Worm (Caenorhabditis elegans) whole organism, L2 larva: Measurements from ENCODE around the gene F41E6.5.
A peak's percentile ranks its signal among the peaks of the same experiment; 100 is the strongest.

ENCODE experiments used
- C34F6.9 ChIP-seq: fragments of 150-350 bp; optimal IDR thresholded peaks from 2 replicates; lab custom pipeline; 2014; ENCODE audit warnings: missing biosample characterization, missing genetic modification characterization
- F13H6.1 ChIP-seq: sonication (generic microtip); optimal IDR thresholded peaks from 2 replicates; lab custom pipeline; 2016; ENCODE audit warnings: missing genetic modification characterization, missing compliant biosample characterization
- R02D3.7 ChIP-seq: fragments of 150-350 bp; optimal IDR thresholded peaks from 2 replicates; lab custom pipeline; 2014; ENCODE audit warnings: missing biosample characterization, missing genetic modification characterization
- Y55F3AM.14 ChIP-seq: fragments of 200-800 bp; sonication (Bioruptor generic); optimal IDR thresholded peaks from 2 replicates; lab custom pipeline; 2018; ENCODE audit warnings: mild to moderate bottlenecking, missing genetic modification characterization, missing compliant biosample characterization
- ZK546.5 ChIP-seq: sonication (generic microtip); optimal IDR thresholded peaks from 2 replicates; lab custom pipeline; 2017; ENCODE audit warnings: missing biosample characterization, missing genetic modification characterization
- aly-2 ChIP-seq: fragments of 150-350 bp; optimal IDR thresholded peaks from 2 replicates; lab custom pipeline; 2014; ENCODE audit warnings: missing biosample characterization, missing genetic modification characterization
- ama-1 ChIP-seq: fragments of 150-350 bp; optimal IDR thresholded peaks from 2 replicates; lab custom pipeline; 2018; ENCODE audit warnings: inconsistent platforms
- blmp-1 ChIP-seq: sonication (generic microtip); optimal IDR thresholded peaks from 2 replicates; lab custom pipeline; 2017; ENCODE audit warnings: missing genetic modification characterization, mild to moderate bottlenecking, missing compliant biosample characterization, antibody characterized with exemption, moderate library complexity; ENCODE audit not compliant: insufficient read depth
- ceh-16 ChIP-seq: fragments of 150-350 bp; optimal IDR thresholded peaks from 2 replicates; lab custom pipeline; 2014; ENCODE audit warnings: missing biosample characterization, missing genetic modification characterization
- ceh-82 ChIP-seq: fragments of 150-350 bp; optimal IDR thresholded peaks from 2 replicates; lab custom pipeline; 2014; ENCODE audit warnings: missing biosample characterization, missing genetic modification characterization
- crh-2 ChIP-seq: sonication (generic microtip); optimal IDR thresholded peaks from 2 replicates; lab custom pipeline; 2017; ENCODE audit warnings: missing biosample characterization, missing genetic modification characterization
- dmd-4 ChIP-seq: sonication (generic microtip); optimal IDR thresholded peaks from 2 replicates; lab custom pipeline; 2017; ENCODE audit warnings: missing biosample characterization, missing genetic modification characterization
- egl-27 ChIP-seq: sonication (generic microtip); optimal IDR thresholded peaks from 3 replicates; lab custom pipeline; 2017; ENCODE audit warnings: missing biosample characterization, missing genetic modification reagents, missing genetic modification characterization
- elt-1 ChIP-seq: fragments of 150-350 bp; optimal IDR thresholded peaks from 2 replicates; lab custom pipeline; 2014; ENCODE audit warnings: missing biosample characterization, missing genetic modification characterization
- elt-3 ChIP-seq: sonication (generic microtip); optimal IDR thresholded peaks from 2 replicates; lab custom pipeline; 2017; ENCODE audit warnings: missing biosample characterization, missing genetic modification characterization
- fos-1 ChIP-seq: fragments of 150-350 bp; optimal IDR thresholded peaks from 2 replicates; lab custom pipeline; 2014; ENCODE audit warnings: missing biosample characterization, missing genetic modification characterization
- gmeb-1 ChIP-seq: fragments of 150-350 bp; optimal IDR thresholded peaks from 2 replicates; lab custom pipeline; 2014; ENCODE audit warnings: missing biosample characterization, missing genetic modification characterization
- lin-11 ChIP-seq: fragments of 150-350 bp; sonication (generic microtip); optimal IDR thresholded peaks from 2 replicates; lab custom pipeline; 2014; ENCODE audit warnings: missing biosample characterization, missing genetic modification characterization, inconsistent platforms, mixed read lengths
- lin-13 ChIP-seq: fragments of 150-350 bp; optimal IDR thresholded peaks from 2 replicates; lab custom pipeline; 2014; ENCODE audit warnings: missing biosample characterization, missing genetic modification reagents, missing genetic modification characterization
- lin-39 ChIP-seq: fragments of 150-350 bp; optimal IDR thresholded peaks from 2 replicates; lab custom pipeline; 2014; ENCODE audit warnings: missing biosample characterization, missing genetic modification reagents, missing genetic modification characterization
- lsy-2 ChIP-seq, 2 experiments: fragments of 150-350 bp in 1 of 2; sonication (generic microtip) in 1 of 2; optimal IDR thresholded peaks; 2 replicates each; lab custom pipeline; 2014 to 2017; ENCODE audit warnings: missing biosample characterization in 2 of 2, missing genetic modification characterization in 2 of 2
- mab-5 ChIP-seq: fragments of 150-350 bp; optimal IDR thresholded peaks from 2 replicates; lab custom pipeline; 2014; ENCODE audit warnings: missing biosample characterization, missing genetic modification characterization
- mbf-1 ChIP-seq: sonication (generic microtip); optimal IDR thresholded peaks from 2 replicates; lab custom pipeline; 2017; ENCODE audit warnings: missing biosample characterization, missing genetic modification characterization
- mdl-1 ChIP-seq, 2 experiments: fragments of 150-350 bp in 1 of 2; sonication (generic microtip) in 1 of 2; optimal IDR thresholded peaks; 2 replicates each; lab custom pipeline; 2017; ENCODE audit warnings: missing biosample characterization in 2 of 2, missing genetic modification characterization in 2 of 2
- nhr-10 ChIP-seq: sonication (generic microtip); optimal IDR thresholded peaks from 2 replicates; lab custom pipeline; 2017; ENCODE audit warnings: missing biosample characterization, missing genetic modification characterization
- nhr-11 ChIP-seq: fragments of 150-350 bp; optimal IDR thresholded peaks from 2 replicates; lab custom pipeline; 2014; ENCODE audit warnings: missing biosample characterization, missing genetic modification characterization
- nhr-129 ChIP-seq: fragments of 150-350 bp; optimal IDR thresholded peaks from 2 replicates; lab custom pipeline; 2014; ENCODE audit warnings: missing biosample characterization, missing genetic modification characterization
- nhr-21 ChIP-seq: fragments of 150-350 bp; optimal IDR thresholded peaks from 2 replicates; lab custom pipeline; 2014; ENCODE audit warnings: missing biosample characterization, missing genetic modification characterization
- nhr-23 ChIP-seq: fragments of 150-350 bp; optimal IDR thresholded peaks from 2 replicates; lab custom pipeline; 2014; ENCODE audit warnings: missing biosample characterization, missing genetic modification reagents, missing genetic modification characterization
- nhr-25 ChIP-seq: fragments of 150-350 bp; sonication (generic microtip); optimal IDR thresholded peaks from 3 replicates; lab custom pipeline; 2014; ENCODE audit warnings: missing biosample characterization, missing genetic modification characterization
- nhr-6 ChIP-seq: fragments of 150-350 bp; optimal IDR thresholded peaks from 2 replicates; lab custom pipeline; 2014; ENCODE audit warnings: missing biosample characterization, missing genetic modification characterization
- nhr-77 ChIP-seq: fragments of 150-350 bp; optimal IDR thresholded peaks from 2 replicates; lab custom pipeline; 2014; ENCODE audit warnings: missing biosample characterization, missing genetic modification characterization
- peb-1 ChIP-seq: fragments of 150-350 bp; optimal IDR thresholded peaks from 2 replicates; lab custom pipeline; 2014; ENCODE audit warnings: missing biosample characterization, missing genetic modification characterization
- sem-4 ChIP-seq: fragments of 150-350 bp; optimal IDR thresholded peaks from 2 replicates; lab custom pipeline; 2014; ENCODE audit warnings: missing biosample characterization, missing genetic modification reagents, missing genetic modification characterization
- skn-1 ChIP-seq: sonication (generic microtip); optimal IDR thresholded peaks from 2 replicates; lab custom pipeline; 2017; ENCODE audit warnings: missing biosample characterization, missing genetic modification characterization
- sma-3 ChIP-seq: sonication (generic microtip); optimal IDR thresholded peaks from 2 replicates; lab custom pipeline; 2016; ENCODE audit warnings: missing genetic modification reagents, missing genetic modification characterization, missing compliant biosample characterization
- sma-9 ChIP-seq, 2 experiments: fragments of 150-350 bp in 1 of 2; sonication (generic microtip) in 1 of 2; optimal IDR thresholded peaks; 2 replicates each; lab custom pipeline; 2014 to 2016; ENCODE audit warnings: missing genetic modification characterization in 2 of 2, mild to moderate bottlenecking in 1 of 2, missing biosample characterization in 1 of 2, missing compliant biosample characterization in 1 of 2, missing genetic modification reagents in 1 of 2, moderate library complexity in 1 of 2
- snpc-4 ChIP-seq: fragments of 150-350 bp; optimal IDR thresholded peaks from 2 replicates; lab custom pipeline; 2014; ENCODE audit warnings: missing biosample characterization, missing genetic modification characterization
- unc-39 ChIP-seq: fragments of 150-350 bp; optimal IDR thresholded peaks from 2 replicates; lab custom pipeline; 2014; ENCODE audit warnings: missing biosample characterization, missing genetic modification characterization
- unc-55 ChIP-seq: fragments of 150-350 bp; sonication (generic microtip); optimal IDR thresholded peaks from 3 replicates; lab custom pipeline; 2014; ENCODE audit warnings: missing biosample characterization, missing genetic modification reagents, missing genetic modification characterization
- unc-62 ChIP-seq: fragments of 150-350 bp; optimal IDR thresholded peaks from 2 replicates; lab custom pipeline; 2014; ENCODE audit warnings: missing biosample characterization, missing genetic modification reagents, missing genetic modification characterization
- ztf-1 ChIP-seq: fragments of 200-800 bp; sonication (Bioruptor generic); conservative IDR thresholded peaks from 2 replicates; pipeline ENCODE4 v1.3.6; 2022; ENCODE audit warnings: missing genetic modification characterization, missing compliant biosample characterization
- ztf-11 ChIP-seq: sonication (generic microtip); optimal IDR thresholded peaks from 2 replicates; lab custom pipeline; 2017; ENCODE audit warnings: missing biosample characterization, missing genetic modification characterization
- ztf-4 ChIP-seq: fragments of 150-350 bp; optimal IDR thresholded peaks from 2 replicates; lab custom pipeline; 2014; ENCODE audit warnings: missing biosample characterization, missing genetic modification characterization

Gene F41E6.5

ce11 chrV:8569172-8569571, 34.1 kb upstream of the F41E6.5 start:
- no peak for TF ChIP-seq fos-1
- TF ChIP-seq nhr-25: no peak
- no peak for TF ChIP-seq gmeb-1 (tag; lab: Kevin White, UChicago)
- no peak for TF ChIP-seq Y55F3AM.14 (GFP tag; lab: Kevin White, UChicago)
- TF ChIP-seq sma-3: no peak
- TF ChIP-seq unc-62 (GFP tag; lab: Kevin White, UChicago): no peak
- no peak for TF ChIP-seq dmd-4 (tag; lab: Kevin White, UChicago)
- TF ChIP-seq ztf-4 (tag; lab: Kevin White, UChicago): no peak
- no peak for TF ChIP-seq sma-9 (GFP tag; optimal IDR thresholded peaks at IDR 0.05; lab: Kevin White, UChicago)
- TF ChIP-seq sma-9 (tag; optimal IDR thresholded peaks at IDR 0.05; lab: Kevin White, UChicago): no peak
- no peak for TF ChIP-seq unc-55
- no peak for TF ChIP-seq lin-11 (tag; lab: Kevin White, UChicago)
- TF ChIP-seq lsy-2 (tag; optimal IDR thresholded peaks at IDR 0.05; lab: Kevin White, UChicago): no peak
- no peak for TF ChIP-seq blmp-1
- TF ChIP-seq mbf-1: no peak
- no peak for TF ChIP-seq lin-39 (tag; lab: Kevin White, UChicago)
- no peak for TF ChIP-seq aly-2 (tag; lab: Kevin White, UChicago)
- no peak for TF ChIP-seq ceh-82 (tag; lab: Kevin White, UChicago)
- no peak for TF ChIP-seq F13H6.1 (tag; lab: Kevin White, UChicago)
- TF ChIP-seq nhr-11 (tag; lab: Kevin White, UChicago): no peak

- TF ChIP-seq mdl-1 (tag; optimal IDR thresholded peaks at IDR 0.05; lab: Kevin White, UChicago): no peak
- peak; percentile 45 for TF ChIP-seq mab-5
- no peak for TF ChIP-seq ztf-11 (tag; lab: Kevin White, UChicago)
- no peak for TF ChIP-seq blmp-1
- no peak for TF ChIP-seq mbf-1
- no peak for TF ChIP-seq ztf-4 (tag; lab: Kevin White, UChicago)
- TF ChIP-seq nhr-25: no peak
- no peak for TF ChIP-seq egl-27
- TF ChIP-seq sma-3: peak; percentile 46
- no peak for TF ChIP-seq skn-1 (tag; lab: Kevin White, UChicago)
- TF ChIP-seq F13H6.1 (tag; lab: Kevin White, UChicago): peak; percentile 51
- TF ChIP-seq ceh-16: no peak
- peak; percentile 4 for TF ChIP-seq nhr-77 (tag; lab: Kevin White, UChicago)
- peak; percentile 68 for TF ChIP-seq sma-9 (GFP tag; optimal IDR thresholded peaks at IDR 0.05; lab: Kevin White, UChicago)
- TF ChIP-seq sma-9 (tag; optimal IDR thresholded peaks at IDR 0.05; lab: Kevin White, UChicago): no peak
- TF ChIP-seq unc-62 (GFP tag; lab: Kevin White, UChicago): no peak
- no peak for TF ChIP-seq ceh-82 (tag; lab: Kevin White, UChicago)
- TF ChIP-seq ZK546.5 (tag; lab: Kevin White, UChicago): no peak
- TF ChIP-seq nhr-6: no peak
- peak; percentile 82 for TF ChIP-seq gmeb-1 (tag; lab: Kevin White, UChicago)
- TF ChIP-seq ztf-1 (GFP tag; lab: Robert Waterston, UW): no peak
- peak; percentile 18 for TF ChIP-seq fos-1
- no peak for TF ChIP-seq sem-4
- TF ChIP-seq crh-2 (tag; lab: Kevin White, UChicago): peak; percentile 63
- no peak for TF ChIP-seq Y55F3AM.14 (GFP tag; lab: Kevin White, UChicago)
- no peak for TF ChIP-seq nhr-11 (tag; lab: Kevin White, UChicago)
- no peak for TF ChIP-seq ama-1 (lab: Kevin White, UChicago)
- peak; percentile 20 for TF ChIP-seq nhr-129
- TF ChIP-seq R02D3.7: peak; percentile 33
- TF ChIP-seq aly-2 (tag; lab: Kevin White, UChicago): no peak
- TF ChIP-seq nhr-21 (tag; lab: Kevin White, UChicago): peak; percentile 46
- TF ChIP-seq snpc-4: peak; percentile 37
- no peak for TF ChIP-seq nhr-23 (tag; lab: Kevin White, UChicago)
- no peak for TF ChIP-seq elt-1 (tag; lab: Kevin White, UChicago)
- no peak for TF ChIP-seq unc-39 (tag; lab: Kevin White, UChicago)
- no peak for TF ChIP-seq peb-1 (tag; lab: Kevin White, UChicago)
- peak; percentile 77 for TF ChIP-seq unc-55
- TF ChIP-seq elt-3 (tag; lab: Kevin White, UChicago): no peak
- no peak for TF ChIP-seq lin-39 (tag; lab: Kevin White, UChicago)
- TF ChIP-seq lin-11 (tag; lab: Kevin White, UChicago): peak; percentile 41
- no peak for TF ChIP-seq nhr-10 (tag; lab: Kevin White, UChicago)
- peak; percentile 36 for TF ChIP-seq lin-13 (GFP tag; lab: Kevin White, UChicago)
- no peak for TF ChIP-seq C34F6.9 (tag; lab: Kevin White, UChicago)
- TF ChIP-seq lsy-2 (tag; optimal IDR thresholded peaks at IDR 0.05; lab: Kevin White, UChicago): peak; percentile 66 to 81
These were observed 33.4 kb upstream of the F41E6.5 start, which contains the start of the genes F25G6.9 and symk-1 for ce11 chrV:8569841-8570361. F25G6.9 (minus strand) TSS chrV:8570000. symk-1 (plus strand) TSS chrV:8570311.
